Worm (Caenorhabditis elegans) whole organism, mixed stage, embryonic: Measurements from ENCODE around the gene nhr-20.

Experiments
- M03D4.4 ChIP-seq: sonication (generic microtip); optimal IDR thresholded peaks from 2 replicates; lab custom pipeline; 2017; ENCODE audit warnings: mild to moderate bottlenecking, missing genetic modification characterization, missing compliant biosample characterization
- blmp-1 ChIP-seq: fragments of 150-350 bp; optimal IDR thresholded peaks from 2 replicates; lab custom pipeline; 2014; ENCODE audit warnings: missing biosample characterization, missing genetic modification characterization
- ceh-39 ChIP-seq: fragments of 150-350 bp; optimal IDR thresholded peaks from 2 replicates; lab custom pipeline; 2014; ENCODE audit warnings: missing biosample characterization, missing genetic modification characterization
- ceh-43 ChIP-seq: fragments of 200-800 bp; sonication (Bioruptor generic); optimal IDR thresholded peaks from 2 replicates; lab custom pipeline; 2018; ENCODE audit warnings: mild to moderate bottlenecking, missing genetic modification characterization, moderate library complexity, missing compliant biosample characterization
- ceh-83 ChIP-seq: fragments of 200-800 bp; sonication (Bioruptor generic); optimal IDR thresholded peaks from 2 replicates; lab custom pipeline; 2018; ENCODE audit warnings: mild to moderate bottlenecking, missing genetic modification characterization, missing compliant biosample characterization
- ces-1 ChIP-seq: fragments of 150-350 bp; optimal IDR thresholded peaks from 2 replicates; lab custom pipeline; 2014; ENCODE audit warnings: missing biosample characterization, missing genetic modification reagents, missing genetic modification characterization
- cnd-1 ChIP-seq: fragments of 200-800 bp; sonication (Bioruptor generic); optimal IDR thresholded peaks from 2 replicates; lab custom pipeline; 2018; ENCODE audit warnings: mild to moderate bottlenecking, missing genetic modification characterization, missing compliant biosample characterization
- elt-1 ChIP-seq: sonication (generic microtip); optimal IDR thresholded peaks from 2 replicates; lab custom pipeline; 2017; ENCODE audit warnings: missing genetic modification characterization, mild to moderate bottlenecking, missing compliant biosample characterization, antibody characterized with exemption, moderate library complexity, borderline replicate concordance; ENCODE audit not compliant: insufficient read depth
- elt-3 ChIP-seq: fragments of 150-350 bp; optimal IDR thresholded peaks from 2 replicates; lab custom pipeline; 2014; ENCODE audit warnings: missing biosample characterization, missing genetic modification characterization
- flh-1 ChIP-seq: fragments of 200-800 bp; sonication (Bioruptor generic); optimal IDR thresholded peaks from 2 replicates; lab custom pipeline; 2018; ENCODE audit warnings: mild to moderate bottlenecking, missing genetic modification characterization, moderate library complexity, missing compliant biosample characterization
- hlh-1 ChIP-seq: fragments of 150-350 bp; optimal IDR thresholded peaks from 2 replicates; lab custom pipeline; 2014; ENCODE audit warnings: missing biosample characterization, missing genetic modification reagents, missing genetic modification characterization
- lin-13 ChIP-seq: fragments of 150-350 bp; optimal IDR thresholded peaks from 2 replicates; lab custom pipeline; 2014; ENCODE audit warnings: missing biosample characterization, missing genetic modification characterization
- lsy-2 ChIP-seq: fragments of 150-350 bp; optimal IDR thresholded peaks from 2 replicates; lab custom pipeline; 2014; ENCODE audit warnings: missing biosample characterization, missing genetic modification characterization
- mab-5 ChIP-seq: fragments of 150-350 bp; optimal IDR thresholded peaks from 2 replicates; lab custom pipeline; 2014; ENCODE audit warnings: missing biosample characterization, missing genetic modification characterization
- mep-1 ChIP-seq: fragments of 150-350 bp; optimal IDR thresholded peaks from 2 replicates; lab custom pipeline; 2017; ENCODE audit warnings: missing biosample characterization, missing genetic modification reagents, missing genetic modification characterization, inconsistent platforms
- mls-2 ChIP-seq: sonication (generic microtip); optimal IDR thresholded peaks from 2 replicates; lab custom pipeline; 2016; ENCODE audit warnings: mild to moderate bottlenecking, missing genetic modification characterization, moderate library complexity, missing compliant biosample characterization
- nhr-12 ChIP-seq: fragments of 150-350 bp; optimal IDR thresholded peaks from 2 replicates; lab custom pipeline; 2014; ENCODE audit warnings: missing biosample characterization, missing genetic modification characterization
- nhr-2 ChIP-seq: fragments of 150-350 bp; optimal IDR thresholded peaks from 2 replicates; lab custom pipeline; 2014; ENCODE audit warnings: missing biosample characterization, missing genetic modification characterization
- nhr-237 ChIP-seq: fragments of 150-350 bp; optimal IDR thresholded peaks from 2 replicates; lab custom pipeline; 2014; ENCODE audit warnings: missing biosample characterization, missing genetic modification characterization
- nhr-76 ChIP-seq: sonication (generic microtip); optimal IDR thresholded peaks from 2 replicates; lab custom pipeline; 2017; ENCODE audit warnings: missing biosample characterization, missing genetic modification characterization
- pha-4 ChIP-seq: fragments of 150-350 bp; optimal IDR thresholded peaks from 2 replicates; lab custom pipeline; 2018; ENCODE audit warnings: missing biosample characterization, missing genetic modification reagents, missing genetic modification characterization
- sem-2 ChIP-seq: fragments of 200-800 bp; sonication (Bioruptor generic); optimal IDR thresholded peaks from 2 replicates; lab custom pipeline; 2018; ENCODE audit warnings: mild to moderate bottlenecking, missing genetic modification characterization, missing compliant biosample characterization
- snpc-4 ChIP-seq: fragments of 150-350 bp; optimal IDR thresholded peaks from 2 replicates; lab custom pipeline; 2014; ENCODE audit warnings: missing biosample characterization, missing genetic modification characterization
- sptf-1 ChIP-seq: sonication (generic microtip); optimal IDR thresholded peaks from 2 replicates; lab custom pipeline; 2017; ENCODE audit warnings: mild to moderate bottlenecking, missing genetic modification characterization, moderate library complexity, missing compliant biosample characterization
- tbx-8 ChIP-seq: fragments of 200-800 bp; sonication (Bioruptor generic); optimal IDR thresholded peaks from 2 replicates; lab custom pipeline; 2018; ENCODE audit warnings: mild to moderate bottlenecking, missing genetic modification characterization, moderate library complexity, missing compliant biosample characterization
- unc-39 ChIP-seq: fragments of 150-350 bp; optimal IDR thresholded peaks from 2 replicates; lab custom pipeline; 2014; ENCODE audit warnings: missing biosample characterization, missing genetic modification characterization
- unc-62 ChIP-seq: fragments of 150-350 bp; optimal IDR thresholded peaks from 2 replicates; lab custom pipeline; 2014; ENCODE audit warnings: missing biosample characterization, missing genetic modification reagents, missing genetic modification characterization
- zip-8 ChIP-seq: fragments of 150-350 bp; optimal IDR thresholded peaks from 2 replicates; lab custom pipeline; 2014; ENCODE audit warnings: missing biosample characterization, missing genetic modification characterization
- ztf-11 ChIP-seq: fragments of 150-350 bp; optimal IDR thresholded peaks from 2 replicates; lab custom pipeline; 2014; ENCODE audit warnings: missing biosample characterization, missing genetic modification characterization

The nhr-20 gene

ce11 chrIII:4277762-4278161 is 44.7 kb upstream of the nhr-20 start:
- TF ChIP-seq flh-1 (GFP tag; lab: Kevin White, UChicago) (no peak), M03D4.4 (tag; lab: Kevin White, UChicago) (peak; percentile 44)

ce11 chrIII:4276277-4276676 is 43.3 kb upstream of the nhr-20 start:
- TF ChIP-seq ceh-83 (GFP tag; lab: Kevin White, UChicago) (peak; percentile 71), snpc-4 (tag; lab: Kevin White, UChicago) (no peak)
- TF ChIP-seq, all 35 proteins: peak for 1

ce11 chrIII:4275704-4276103 is 42.7 kb upstream of the nhr-20 start:
- TF ChIP-seq elt-1 (tag; lab: Kevin White, UChicago) (no peak), nhr-237 (no peak), zip-8 (tag; lab: Kevin White, UChicago) (no peak), lsy-2 (tag; lab: Kevin White, UChicago) (no peak), sem-2 (GFP tag; lab: Kevin White, UChicago) (no peak), mab-5 (tag; lab: Kevin White, UChicago) (no peak), mep-1 (tag; lab: Kevin White, UChicago) (no peak), nhr-2 (tag; lab: Kevin White, UChicago) (no peak), pha-4 (tag; lab: Kevin White, UChicago) (no peak), unc-62 (no peak), cnd-1 (no peak), mls-2 (tag; lab: Kevin White, UChicago) (no peak), ceh-39 (tag; lab: Kevin White, UChicago) (no peak), sptf-1 (tag; lab: Kevin White, UChicago) (no peak)

ce11 chrIII:4274524-4274923 is 41.5 kb upstream of the nhr-20 start:
- TF ChIP-seq cnd-1, result peak; percentile 56
- no peak for TF ChIP-seq ztf-11 (tag; lab: Kevin White, UChicago)
- peak; percentile 56 for TF ChIP-seq mep-1 (tag; lab: Kevin White, UChicago)
- no peak for TF ChIP-seq unc-39 (tag; lab: Kevin White, UChicago)
- TF ChIP-seq M03D4.4 (tag; lab: Kevin White, UChicago), result peak; percentile 14
- no peak for TF ChIP-seq unc-62
- peak; percentile 16 for TF ChIP-seq elt-1 (tag; lab: Kevin White, UChicago)
- peak; percentile 77 for TF ChIP-seq hlh-1 (tag; lab: Kevin White, UChicago)
- TF ChIP-seq nhr-2 (tag; lab: Kevin White, UChicago), result peak; percentile 81
- TF ChIP-seq ceh-39 (tag; lab: Kevin White, UChicago), result peak; percentile 43
- TF ChIP-seq mls-2 (tag; lab: Kevin White, UChicago), result no peak
- TF ChIP-seq sptf-1 (tag; lab: Kevin White, UChicago), result no peak
- TF ChIP-seq lin-13 (tag; lab: Kevin White, UChicago), result no peak

- TF ChIP-seq zip-8 (tag; lab: Kevin White, UChicago) (peak; percentile 74), ztf-11 (tag; lab: Kevin White, UChicago) (peak; percentile 50), unc-62 (peak; percentile 61), ces-1 (GFP tag; lab: Kevin White, UChicago) (no peak), nhr-2 (tag; lab: Kevin White, UChicago) (peak; percentile 81), nhr-12 (tag; lab: Kevin White, UChicago) (no peak), lin-13 (tag; lab: Kevin White, UChicago) (no peak), hlh-1 (tag; lab: Kevin White, UChicago) (no peak), ceh-43 (GFP tag; lab: Kevin White, UChicago) (peak; percentile 25), cnd-1 (peak; percentile 37), snpc-4 (tag; lab: Kevin White, UChicago) (no peak), mls-2 (tag; lab: Kevin White, UChicago) (peak; percentile 63), unc-39 (tag; lab: Kevin White, UChicago) (no peak), lsy-2 (tag; lab: Kevin White, UChicago) (no peak), sem-2 (GFP tag; lab: Kevin White, UChicago) (no peak), nhr-76 (no peak), ceh-39 (tag; lab: Kevin White, UChicago) (peak; percentile 25), M03D4.4 (tag; lab: Kevin White, UChicago) (no peak), sptf-1 (tag; lab: Kevin White, UChicago) (peak; percentile 8)
These were observed 39.8 kb upstream of the nhr-20 start for ce11 chrIII:4272864-4273263.

ce11 chrIII:4271059-4271458 is 38.0 kb upstream of the nhr-20 start:
- TF ChIP-seq elt-3 (tag; lab: Kevin White, UChicago) (no peak), flh-1 (GFP tag; lab: Kevin White, UChicago) (no peak), ceh-39 (tag; lab: Kevin White, UChicago) (no peak), blmp-1 (tag; lab: Kevin White, UChicago) (no peak), nhr-237 (no peak), pha-4 (tag; lab: Kevin White, UChicago) (no peak), snpc-4 (tag; lab: Kevin White, UChicago) (no peak), hlh-1 (tag; lab: Kevin White, UChicago) (no peak), ztf-11 (tag; lab: Kevin White, UChicago) (no peak), tbx-8 (GFP tag; lab: Kevin White, UChicago) (no peak), lsy-2 (tag; lab: Kevin White, UChicago) (no peak), ceh-43 (GFP tag; lab: Kevin White, UChicago) (no peak), ces-1 (GFP tag; lab: Kevin White, UChicago) (no peak), elt-1 (tag; lab: Kevin White, UChicago) (no peak)
